Worm (Caenorhabditis elegans): Measurements from ENCODE around the gene asb-2.

ce11 chrX:4479960-4480359 lies 10.4 kb downstream of the asb-2 start:
- no peak for TF ChIP-seq egl-27 (tag; optimal IDR thresholded peaks at IDR 0.05)
- no peak for TF ChIP-seq lsy-2 (tag; optimal IDR thresholded peaks at IDR 0.05)
- no peak for TF ChIP-seq nhr-25 (tag; optimal IDR thresholded peaks at IDR 0.05)
- TF ChIP-seq ztf-4 (tag; optimal IDR thresholded peaks at IDR 0.05), result no peak
- no peak for TF ChIP-seq elt-3 (tag; optimal IDR thresholded peaks at IDR 0.05)
- TF ChIP-seq mdl-1 (tag; optimal IDR thresholded peaks at IDR 0.05), result no peak
- TF ChIP-seq ama-1 (optimal IDR thresholded peaks at IDR 0.05), result no peak
- TF ChIP-seq R02D3.7 (tag; optimal IDR thresholded peaks at IDR 0.05), result no peak
- TF ChIP-seq ZK546.5 (tag; optimal IDR thresholded peaks at IDR 0.05), result no peak
